Worm (Caenorhabditis elegans) whole organism, late embryonic: ENCODE results near the gene T03G11.10.

ENCODE experiments used
- C08G9.2 ChIP-seq: sonication (generic microtip); optimal IDR thresholded peaks from 2 replicates; lab custom pipeline; 2016; ENCODE audit warnings: mild to moderate bottlenecking, missing genetic modification characterization, moderate library complexity, missing compliant biosample characterization
- K02D7.2 ChIP-seq: sonication (generic microtip); optimal IDR thresholded peaks from 2 replicates; lab custom pipeline; 2017; ENCODE audit warnings: mild to moderate bottlenecking, missing genetic modification characterization, missing compliant biosample characterization
- K09A11.1 ChIP-seq: sonication (generic microtip); optimal IDR thresholded peaks from 2 replicates; lab custom pipeline; 2017; ENCODE audit warnings: antibody characterized with exemption, mild to moderate bottlenecking, missing genetic modification characterization, missing compliant biosample characterization; ENCODE audit not compliant: insufficient read depth
- T23F11.4 ChIP-seq: fragments of 200-800 bp; sonication (Bioruptor generic); optimal IDR thresholded peaks from 2 replicates; lab custom pipeline; 2018; ENCODE audit warnings: mild to moderate bottlenecking, missing genetic modification characterization, missing compliant biosample characterization
- ahr-1 ChIP-seq: sonication (generic microtip); optimal IDR thresholded peaks from 2 replicates; lab custom pipeline; 2016; ENCODE audit warnings: missing genetic modification characterization, missing compliant biosample characterization
- ceh-22 ChIP-seq: sonication (generic microtip); optimal IDR thresholded peaks from 2 replicates; lab custom pipeline; 2017; ENCODE audit warnings: missing biosample characterization, missing genetic modification characterization
- ceh-24 ChIP-seq: sonication (generic microtip); optimal IDR thresholded peaks from 2 replicates; lab custom pipeline; 2016; ENCODE audit warnings: mild to moderate bottlenecking, missing genetic modification characterization, missing compliant biosample characterization
- ceh-31 ChIP-seq: sonication (generic microtip); optimal IDR thresholded peaks from 2 replicates; lab custom pipeline; 2016; ENCODE audit warnings: missing genetic modification characterization, missing compliant biosample characterization
- ceh-34 ChIP-seq: sonication (generic microtip); optimal IDR thresholded peaks from 2 replicates; lab custom pipeline; 2016; ENCODE audit warnings: mild to moderate bottlenecking, missing genetic modification characterization, missing compliant biosample characterization
- ceh-45 ChIP-seq: fragments of 200-800 bp; sonication (Bioruptor generic); IDR thresholded peaks from 2 replicates; pipeline ENCODE4 v1.3.6; 2022; ENCODE audit warnings: missing genetic modification reagents, missing genetic modification characterization, missing compliant biosample characterization
- ceh-9 ChIP-seq: sonication (generic microtip); optimal IDR thresholded peaks from 2 replicates; lab custom pipeline; 2016; ENCODE audit warnings: mild to moderate bottlenecking, missing genetic modification characterization, inconsistent platforms, missing compliant biosample characterization
- dve-1 ChIP-seq: sonication (generic microtip); optimal IDR thresholded peaks from 2 replicates; lab custom pipeline; 2017; ENCODE audit warnings: antibody characterized with exemption, mild to moderate bottlenecking, missing genetic modification characterization, missing compliant biosample characterization
- elt-2 ChIP-seq: sonication (generic microtip); optimal IDR thresholded peaks from 2 replicates; lab custom pipeline; 2016; ENCODE audit warnings: missing genetic modification reagents, missing genetic modification characterization, missing compliant biosample characterization
- elt-4 ChIP-seq: sonication (generic microtip); optimal IDR thresholded peaks from 2 replicates; lab custom pipeline; 2016; ENCODE audit warnings: missing genetic modification characterization, missing compliant biosample characterization
- ets-4 ChIP-seq: sonication (generic microtip); optimal IDR thresholded peaks from 2 replicates; lab custom pipeline; 2016; ENCODE audit warnings: missing genetic modification characterization, missing compliant biosample characterization
- fkh-10 ChIP-seq: fragments of 150-350 bp; optimal IDR thresholded peaks from 2 replicates; lab custom pipeline; 2014; ENCODE audit warnings: missing biosample characterization, missing genetic modification reagents, missing genetic modification characterization
- fkh-6 ChIP-seq: sonication (generic microtip); optimal IDR thresholded peaks from 2 replicates; lab custom pipeline; 2016; ENCODE audit warnings: missing genetic modification characterization, missing compliant biosample characterization
- hlh-13 ChIP-seq: fragments of 200-800 bp; sonication (Bioruptor generic); optimal IDR thresholded peaks from 2 replicates; lab custom pipeline; 2018; ENCODE audit warnings: mild to moderate bottlenecking, missing genetic modification characterization, missing compliant biosample characterization
- hlh-30 ChIP-seq: sonication (generic microtip); optimal IDR thresholded peaks from 2 replicates; lab custom pipeline; 2017; ENCODE audit warnings: antibody characterized with exemption, missing genetic modification characterization, missing compliant biosample characterization; ENCODE audit not compliant: insufficient read depth
- hlh-6 ChIP-seq: sonication (generic microtip); optimal IDR thresholded peaks from 2 replicates; lab custom pipeline; 2016; ENCODE audit warnings: missing genotype, missing genetic modification characterization, missing compliant biosample characterization
- hlh-8 ChIP-seq: sonication (generic microtip); optimal IDR thresholded peaks from 2 replicates; lab custom pipeline; 2016; ENCODE audit warnings: missing genotype, missing genetic modification characterization, missing compliant biosample characterization
- nhr-11 ChIP-seq: fragments of 150-350 bp; optimal IDR thresholded peaks from 2 replicates; lab custom pipeline; 2014; ENCODE audit warnings: missing biosample characterization, missing genetic modification characterization
- nhr-232 ChIP-seq: sonication (generic microtip); optimal IDR thresholded peaks from 2 replicates; lab custom pipeline; 2016; ENCODE audit warnings: missing genetic modification characterization, missing compliant biosample characterization
- odd-2 ChIP-seq: sonication (generic microtip); optimal IDR thresholded peaks from 2 replicates; lab custom pipeline; 2017; ENCODE audit warnings: antibody characterized with exemption, mild to moderate bottlenecking, missing genetic modification characterization, missing compliant biosample characterization
- pax-1 ChIP-seq: fragments of 150-350 bp; optimal IDR thresholded peaks from 2 replicates; lab custom pipeline; 2014; ENCODE audit warnings: missing biosample characterization, missing genetic modification characterization
- pha-2 ChIP-seq: sonication (generic microtip); optimal IDR thresholded peaks from 2 replicates; lab custom pipeline; 2017; ENCODE audit warnings: mild to moderate bottlenecking, missing genetic modification characterization, missing compliant biosample characterization
- pha-4 ChIP-seq: fragments of 150-350 bp; optimal IDR thresholded peaks from 2 replicates; lab custom pipeline; 2018; ENCODE audit warnings: missing biosample characterization, missing genetic modification reagents, missing genetic modification characterization
- pqm-1 ChIP-seq: sonication (generic microtip); optimal IDR thresholded peaks from 2 replicates; lab custom pipeline; 2016; ENCODE audit warnings: missing genetic modification characterization, missing compliant biosample characterization
- sox-4 ChIP-seq: sonication (generic microtip); optimal IDR thresholded peaks from 2 replicates; lab custom pipeline; 2017; ENCODE audit warnings: mild to moderate bottlenecking, missing genetic modification characterization, inconsistent platforms, missing compliant biosample characterization
- tbx-2 ChIP-seq: sonication (generic microtip); optimal IDR thresholded peaks from 2 replicates; lab custom pipeline; 2016; ENCODE audit warnings: missing genetic modification characterization, missing compliant biosample characterization
- tbx-7 ChIP-seq: sonication (generic microtip); optimal IDR thresholded peaks from 2 replicates; lab custom pipeline; 2016; ENCODE audit warnings: missing genotype, missing genetic modification characterization, missing compliant biosample characterization
- unc-3 ChIP-seq, 2 experiments: fragments of 200-800 bp in 1 of 2; sonication (Bioruptor generic) in 1 of 2; sonication (generic microtip) in 1 of 2; conservative IDR thresholded peaks in 1 of 2; optimal IDR thresholded peaks in 1 of 2; 2 replicates each; pipeline versions ENCODE4 v1.3.6 to Lab custom; 2016 to 2022; ENCODE audit warnings: missing compliant biosample characterization in 2 of 2, missing genetic modification characterization in 2 of 2, missing genetic modification reagents in 1 of 2
- zip-5 ChIP-seq: sonication (generic microtip); optimal IDR thresholded peaks from 2 replicates; lab custom pipeline; 2016; ENCODE audit warnings: missing genetic modification characterization, missing compliant biosample characterization

The T03G11.10 gene

DNA sequence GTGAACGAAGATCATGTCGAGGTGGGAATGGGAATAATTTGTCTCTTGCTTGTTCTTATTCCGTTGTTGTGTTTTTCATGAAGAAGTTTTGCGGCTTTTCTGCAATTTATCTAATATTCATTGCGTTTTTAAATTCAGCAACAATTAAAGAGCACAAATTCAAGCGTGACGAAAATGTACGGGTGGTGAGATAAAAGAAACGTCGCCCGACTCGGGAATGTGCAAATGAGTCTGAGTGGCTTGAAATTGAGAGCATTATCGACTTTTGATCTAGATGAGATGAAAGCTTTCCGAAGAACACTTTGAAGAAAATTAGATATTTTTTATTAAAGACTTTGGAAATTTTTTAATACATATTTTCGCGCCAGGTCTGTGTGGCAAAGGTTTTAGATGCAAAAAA, at the start of gene T03G11.10:
Gene T03G11.10 (minus strand): TSS at position 101 of the 400 bp plus-strand sequence.
- no peak for TF ChIP-seq ceh-22
- no peak for TF ChIP-seq dve-1 (tag; lab: Kevin White, UChicago)
- TF ChIP-seq hlh-13 (GFP tag; lab: Kevin White, UChicago) = no peak
- TF ChIP-seq nhr-11 (tag; lab: Kevin White, UChicago) = no peak
- no peak for TF ChIP-seq K09A11.1 (tag; lab: Kevin White, UChicago)
- TF ChIP-seq hlh-30 = no peak
- no peak for TF ChIP-seq unc-3 (GFP tag; conservative IDR thresholded peaks at IDR 0.05; lab: Robert Waterston, UW)
- TF ChIP-seq unc-3 (tag; optimal IDR thresholded peaks at IDR 0.05; lab: Kevin White, UChicago) = no peak
- no peak for TF ChIP-seq K02D7.2 (tag; lab: Kevin White, UChicago)
- no peak for TF ChIP-seq ceh-45 (GFP tag; lab: Robert Waterston, UW)
- no peak for TF ChIP-seq tbx-7
- no peak for TF ChIP-seq ceh-24 (tag; lab: Kevin White, UChicago)
- no peak for TF ChIP-seq pha-4
- TF ChIP-seq sox-4 (tag; lab: Kevin White, UChicago) = no peak
- TF ChIP-seq tbx-2 = no peak
- TF ChIP-seq ahr-1 (tag; lab: Kevin White, UChicago) = no peak
- TF ChIP-seq odd-2 (tag; lab: Kevin White, UChicago) = no peak

DNA sequence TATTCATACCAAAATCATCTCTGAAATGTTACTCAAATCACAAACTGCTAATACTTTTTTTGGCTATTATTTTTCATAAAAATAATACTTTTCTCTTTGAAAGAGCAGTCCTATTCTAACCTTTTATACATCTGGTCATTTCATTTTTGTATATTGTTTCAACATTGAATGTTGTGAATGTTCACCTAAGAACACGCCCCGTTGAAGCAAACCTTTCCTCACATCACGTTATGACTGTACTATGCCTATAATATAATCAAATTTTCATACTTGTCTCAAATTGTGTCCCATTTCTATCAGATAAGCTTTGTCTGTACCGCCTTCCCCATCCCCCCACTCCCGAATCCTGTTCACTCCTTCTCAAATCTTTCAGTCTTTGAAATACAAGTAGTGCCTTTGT, 47.3 kb upstream of the T03G11.10 start:
- no peak for TF ChIP-seq T23F11.4 (GFP tag; lab: Kevin White, UChicago)
- no peak for TF ChIP-seq fkh-10 (GFP tag; lab: Kevin White, UChicago)
- no peak for TF ChIP-seq pha-2 (tag; lab: Kevin White, UChicago)
- TF ChIP-seq elt-4 (tag; lab: Kevin White, UChicago) = no peak
- no peak for TF ChIP-seq tbx-2
- no peak for TF ChIP-seq nhr-232 (tag; lab: Kevin White, UChicago)
- TF ChIP-seq hlh-6 = no peak
- no peak for TF ChIP-seq unc-3 (GFP tag; conservative IDR thresholded peaks at IDR 0.05; lab: Robert Waterston, UW)
- TF ChIP-seq unc-3 (tag; optimal IDR thresholded peaks at IDR 0.05; lab: Kevin White, UChicago) = no peak
- TF ChIP-seq zip-5 = no peak
- TF ChIP-seq fkh-6 (tag; lab: Kevin White, UChicago) = no peak
- no peak for TF ChIP-seq odd-2 (tag; lab: Kevin White, UChicago)
- no peak for TF ChIP-seq ceh-9 (tag; lab: Kevin White, UChicago)
- no peak for TF ChIP-seq ceh-45 (GFP tag; lab: Robert Waterston, UW)
- no peak for TF ChIP-seq ahr-1 (tag; lab: Kevin White, UChicago)
- no peak for TF ChIP-seq pax-1
- no peak for TF ChIP-seq ets-4 (tag; lab: Kevin White, UChicago)
- TF ChIP-seq nhr-11 (tag; lab: Kevin White, UChicago) = no peak
- no peak for TF ChIP-seq ceh-31 (tag; lab: Kevin White, UChicago)

DNA sequence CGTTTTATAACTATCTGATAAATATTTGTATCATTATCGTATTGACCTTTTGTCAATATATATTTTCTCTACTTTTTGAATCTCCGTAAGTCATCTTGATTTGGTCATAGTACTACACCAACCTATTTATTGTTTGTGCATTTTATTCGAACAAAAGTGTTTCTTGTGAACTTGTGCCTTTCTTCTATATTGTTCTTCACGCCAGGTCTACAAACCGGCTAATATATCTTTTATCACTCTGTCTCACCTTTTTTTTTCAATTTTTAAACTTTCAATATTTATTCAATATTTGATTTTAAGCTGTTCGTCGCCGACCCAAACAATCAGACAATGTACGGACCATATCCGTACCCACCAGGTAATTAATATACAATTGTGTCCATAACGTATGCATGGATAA, 45.1 kb upstream of the T03G11.10 start, which contains the start of gene hrpa-2:
Gene hrpa-2 (plus strand): TSS at position 301 of the 400 bp plus-strand sequence.
- no peak for TF ChIP-seq hlh-13 (GFP tag; lab: Kevin White, UChicago)
- TF ChIP-seq hlh-8 = no peak
- TF ChIP-seq ceh-34 (tag; lab: Kevin White, UChicago) = no peak
- no peak for TF ChIP-seq dve-1 (tag; lab: Kevin White, UChicago)

DNA sequence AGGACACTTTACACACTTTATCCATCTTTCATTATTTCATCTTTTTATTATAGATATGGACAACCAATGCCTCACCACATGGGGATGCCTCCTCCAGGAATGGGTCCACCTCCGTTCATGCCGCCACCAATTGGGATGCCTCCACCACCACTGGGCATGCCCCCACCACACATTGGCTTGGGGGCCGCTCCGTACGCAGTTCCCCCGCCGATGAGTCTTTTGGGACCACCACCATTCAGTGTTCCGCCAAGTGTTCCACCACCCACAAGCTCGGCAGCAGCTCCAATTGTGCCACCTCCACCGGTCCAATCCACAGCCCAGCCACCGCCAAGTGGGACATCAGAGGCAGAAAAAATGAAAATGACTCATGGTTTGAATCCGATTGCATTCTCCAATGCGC, 43.8 kb upstream of the T03G11.10 start:
- TF ChIP-seq C08G9.2 (tag; lab: Kevin White, UChicago) = peak; percentile 26
- no peak for TF ChIP-seq tbx-7

DNA sequence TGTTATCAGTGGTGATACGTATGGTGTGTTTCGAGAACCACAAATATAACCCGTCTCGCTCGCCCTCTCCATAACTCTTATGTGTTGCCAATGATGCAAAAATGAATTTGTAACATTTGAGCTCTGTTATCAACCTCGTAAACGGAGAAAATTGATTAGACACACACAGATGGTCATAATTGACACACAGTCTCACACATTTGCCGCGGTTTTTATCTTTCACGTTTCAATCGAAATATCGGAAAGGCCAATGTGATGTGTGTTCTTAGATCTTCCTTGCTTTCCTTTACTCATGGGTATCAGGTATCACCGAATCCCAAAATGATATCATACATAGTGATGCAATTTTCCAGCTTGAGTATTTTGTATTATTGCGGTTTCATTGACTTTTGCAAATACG, 42.6 kb upstream of the T03G11.10 start:
- TF ChIP-seq tbx-2 (no peak), pqm-1 (tag; lab: Kevin White, UChicago) (peak; percentile 29), elt-2 (tag; lab: Kevin White, UChicago) (peak; percentile 88)
